Fruit fly (Drosophila melanogaster) whole organism, embryonic: ENCODE data around the gene CG31800.

Experiments
- Abd-B ChIP-seq: fragments of 200-800 bp; sonication (Bioruptor generic); optimal IDR thresholded peaks from 2 replicates; lab custom pipeline; 2018; ENCODE audit warnings: missing biosample characterization, mild to moderate bottlenecking, missing genetic modification characterization, moderate library complexity
- BEAF-32 ChIP-seq: fragments of 200-800 bp; sonication (Bioruptor generic); optimal IDR thresholded peaks from 3 replicates; lab custom pipeline; 2017; ENCODE audit warnings: missing biosample characterization, missing genetic modification characterization, mild to moderate bottlenecking, moderate library complexity, missing genetic modification reagents
- Bdp1 ChIP-seq: fragments of 200-800 bp; sonication (Bioruptor generic); optimal IDR thresholded peaks from 3 replicates; lab custom pipeline; 2016; ENCODE audit warnings: missing biosample characterization, missing genetic modification characterization
- CG10366 ChIP-seq: fragments of 200-800 bp; sonication (Bioruptor generic); IDR thresholded peaks from 2 replicates; pipeline ENCODE4 v1.3.6; 2022; ENCODE audit warnings: missing biosample characterization, missing genetic modification characterization
- CG11723 ChIP-seq: fragments of 200-800 bp; sonication (Bioruptor generic); optimal IDR thresholded peaks from 2 replicates; lab custom pipeline; 2017; ENCODE audit warnings: missing biosample characterization, mild to moderate bottlenecking, missing genetic modification characterization
- CG15073 ChIP-seq: fragments of 200-800 bp; sonication (Bioruptor generic); optimal IDR thresholded peaks from 2 replicates; lab custom pipeline; 2016; ENCODE audit warnings: missing biosample characterization, missing genetic modification characterization
- CG18476 ChIP-seq: fragments of 200-800 bp; sonication (Bioruptor generic); optimal IDR thresholded peaks from 2 replicates; lab custom pipeline; 2016; ENCODE audit warnings: missing biosample characterization, mild to moderate bottlenecking, missing genetic modification characterization
- CG2202 ChIP-seq: fragments of 200-800 bp; sonication (Bioruptor generic); optimal IDR thresholded peaks from 2 replicates; lab custom pipeline; 2018; ENCODE audit warnings: missing biosample characterization, mild to moderate bottlenecking, missing genetic modification characterization
- CG4404 ChIP-seq: fragments of 200-800 bp; sonication (Bioruptor generic); IDR thresholded peaks from 2 replicates; pipeline ENCODE4 v1.3.6; 2022; ENCODE audit warnings: missing biosample characterization, missing genetic modification characterization
- CG4617 ChIP-seq: fragments of 200-800 bp; sonication (Bioruptor generic); optimal IDR thresholded peaks from 3 replicates; lab custom pipeline; 2016; ENCODE audit warnings: missing biosample characterization, missing genetic modification characterization, borderline replicate concordance
- CG5245 ChIP-seq: fragments of 200-800 bp; sonication (Bioruptor generic); optimal IDR thresholded peaks from 3 replicates; lab custom pipeline; 2016; ENCODE audit warnings: missing biosample characterization, missing genetic modification characterization
- CG6175 ChIP-seq: fragments of 200-800 bp; sonication (Bioruptor generic); IDR thresholded peaks from 3 replicates; pipeline ENCODE4 v1.3.6; 2022; ENCODE audit warnings: missing biosample characterization, missing genetic modification characterization
- CG6254 ChIP-seq: fragments of 200-800 bp; sonication (Bioruptor generic); optimal IDR thresholded peaks from 3 replicates; lab custom pipeline; 2017; ENCODE audit warnings: mild to moderate bottlenecking, missing biosample characterization, missing genetic modification reagents, missing genetic modification characterization
- CG7372 ChIP-seq: fragments of 200-800 bp; sonication (Bioruptor generic); IDR thresholded peaks from 2 replicates; pipeline ENCODE4 v1.3.6; 2022; ENCODE audit warnings: missing biosample characterization, missing genetic modification characterization
- CG7839 ChIP-seq: fragments of 200-800 bp; sonication (Bioruptor generic); optimal IDR thresholded peaks from 3 replicates; lab custom pipeline; 2018; ENCODE audit warnings: missing biosample characterization, mild to moderate bottlenecking, missing genetic modification characterization, moderate library complexity
- CG7963 ChIP-seq: fragments of 200-800 bp; sonication (Bioruptor generic); IDR thresholded peaks from 3 replicates; pipeline ENCODE4 v1.3.6; 2022; ENCODE audit warnings: missing biosample characterization, missing genetic modification characterization; ENCODE audit not compliant: partially characterized antibody
- CG7987 ChIP-seq: fragments of 200-800 bp; sonication (Bioruptor generic); optimal IDR thresholded peaks from 2 replicates; lab custom pipeline; 2018; ENCODE audit warnings: missing biosample characterization, mild to moderate bottlenecking, missing genetic modification characterization, moderate library complexity
- D19B ChIP-seq: fragments of 200-800 bp; sonication (Bioruptor generic); optimal IDR thresholded peaks from 2 replicates; lab custom pipeline; 2017; ENCODE audit warnings: missing biosample characterization, mild to moderate bottlenecking, missing genetic modification characterization
- Drgx ChIP-seq: fragments of 200-800 bp; sonication (Bioruptor generic); IDR thresholded peaks from 2 replicates; pipeline ENCODE4 v1.3.6; 2022; ENCODE audit warnings: missing biosample characterization, missing genetic modification characterization
- Eip74EF ChIP-seq, 2 experiments: fragments of 200-800 bp in 1 of 2; fragments of >200 bp in 1 of 2; sonication (Bioruptor generic) in 1 of 2; optimal IDR thresholded peaks; 2 replicates each; lab custom pipeline; 2017 to 2019; ENCODE audit warnings: missing biosample characterization in 2 of 2, missing genetic modification characterization in 2 of 2, mild to moderate bottlenecking in 1 of 2, moderate library complexity in 1 of 2
- Elba2 ChIP-seq: fragments of 200-800 bp; sonication (Bioruptor generic); optimal IDR thresholded peaks from 3 replicates; lab custom pipeline; 2016; ENCODE audit warnings: missing biosample characterization, missing genetic modification characterization
- Fer3 ChIP-seq: fragments of 200-800 bp; sonication (Bioruptor generic); optimal IDR thresholded peaks from 2 replicates; lab custom pipeline; 2018; ENCODE audit warnings: missing biosample characterization, mild to moderate bottlenecking, missing genetic modification characterization, moderate library complexity
- HmgD ChIP-seq: fragments of 200-800 bp; sonication (Bioruptor generic); optimal IDR thresholded peaks from 3 replicates; lab custom pipeline; 2016; ENCODE audit warnings: missing biosample characterization, missing genetic modification characterization
- MESR4 ChIP-seq: fragments of 200-800 bp; sonication (Bioruptor generic); optimal IDR thresholded peaks from 2 replicates; lab custom pipeline; 2018; ENCODE audit warnings: missing biosample characterization, mild to moderate bottlenecking, missing genetic modification characterization, moderate library complexity
- NK7.1 ChIP-seq: fragments of 200-800 bp; sonication (Bioruptor generic); optimal IDR thresholded peaks from 3 replicates; lab custom pipeline; 2016; ENCODE audit warnings: missing biosample characterization, missing genetic modification characterization
- PHDP ChIP-seq: fragments of 200-800 bp; sonication (Bioruptor generic); optimal IDR thresholded peaks from 3 replicates; lab custom pipeline; 2018; ENCODE audit warnings: missing biosample characterization, mild to moderate bottlenecking, missing genetic modification characterization, moderate library complexity
- Scr ChIP-seq: fragments of 200-800 bp; sonication (Bioruptor generic); IDR thresholded peaks from 2 replicates; pipeline ENCODE4 v1.3.6; 2022; ENCODE audit warnings: missing biosample characterization, missing genetic modification characterization; ENCODE audit not compliant: partially characterized antibody
- Spps ChIP-seq: fragments of 200-800 bp; sonication (Bioruptor generic); optimal IDR thresholded peaks from 2 replicates; lab custom pipeline; 2018; ENCODE audit warnings: missing biosample characterization, mild to moderate bottlenecking, missing genetic modification characterization
- Sry-δ ChIP-seq: fragments of 200-800 bp; sonication (Bioruptor generic); optimal IDR thresholded peaks from 2 replicates; lab custom pipeline; 2016; ENCODE audit warnings: missing biosample characterization, missing genetic modification characterization
- ash1 ChIP-seq: fragments of 200-800 bp; sonication (Bioruptor generic); optimal IDR thresholded peaks from 2 replicates; lab custom pipeline; 2018; ENCODE audit warnings: missing biosample characterization, mild to moderate bottlenecking, missing genetic modification characterization
- ato ChIP-seq: fragments of 200-800 bp; sonication (Bioruptor generic); IDR thresholded peaks from 2 replicates; pipeline ENCODE4 v1.3.6; 2022; ENCODE audit warnings: missing biosample characterization, missing genetic modification characterization; ENCODE audit not compliant: partially characterized antibody
- bbx ChIP-seq: fragments of 200-800 bp; sonication (Bioruptor generic); IDR thresholded peaks from 2 replicates; pipeline ENCODE4 v1.3.6; 2022; ENCODE audit warnings: missing biosample characterization, missing genetic modification characterization; ENCODE audit not compliant: partially characterized antibody
- cg ChIP-seq: fragments of 200-800 bp; sonication (Bioruptor generic); optimal IDR thresholded peaks from 3 replicates; lab custom pipeline; 2019; ENCODE audit warnings: missing biosample characterization, mild to moderate bottlenecking, missing genetic modification characterization, moderate library complexity
- emc ChIP-seq: fragments of 200-800 bp; sonication (Bioruptor generic); optimal IDR thresholded peaks from 2 replicates; lab custom pipeline; 2016; ENCODE audit warnings: missing biosample characterization, missing genetic modification characterization
- fd96Cb ChIP-seq: fragments of 200-800 bp; sonication (Bioruptor generic); optimal IDR thresholded peaks from 2 replicates; lab custom pipeline; 2018; ENCODE audit warnings: missing biosample characterization, mild to moderate bottlenecking, missing genetic modification characterization, moderate library complexity
- fu2 ChIP-seq: fragments of 200-800 bp; sonication (Bioruptor generic); optimal IDR thresholded peaks from 2 replicates; lab custom pipeline; 2016; ENCODE audit warnings: missing biosample characterization, missing genetic modification characterization
- hb ChIP-seq: fragments of 200-800 bp; sonication (Bioruptor generic); IDR thresholded peaks from 3 replicates; pipeline ENCODE4 v1.3.6; 2022; ENCODE audit warnings: missing biosample characterization, missing genetic modification characterization; ENCODE audit not compliant: partially characterized antibody
- hbn ChIP-seq: fragments of 200-800 bp; sonication (Bioruptor generic); IDR thresholded peaks from 2 replicates; pipeline ENCODE4 v1.3.6; 2022; ENCODE audit warnings: missing biosample characterization, missing genetic modification characterization; ENCODE audit not compliant: partially characterized antibody
- inv ChIP-seq: fragments of 200-800 bp; sonication (Bioruptor generic); IDR thresholded peaks from 2 replicates; pipeline ENCODE4 v1.3.6; 2022; ENCODE audit warnings: missing biosample characterization, missing genetic modification characterization; ENCODE audit not compliant: partially characterized antibody
- lbe ChIP-seq: fragments of 200-800 bp; sonication (Bioruptor generic); optimal IDR thresholded peaks from 2 replicates; lab custom pipeline; 2016; ENCODE audit warnings: missing biosample characterization, mild to moderate bottlenecking, missing genetic modification characterization
- oc ChIP-seq: fragments of 200-800 bp; sonication (Bioruptor generic); optimal IDR thresholded peaks from 2 replicates; lab custom pipeline; 2018; ENCODE audit warnings: missing biosample characterization, mild to moderate bottlenecking, missing genetic modification characterization, moderate library complexity
- peb ChIP-seq: fragments of 200-800 bp; sonication (Bioruptor generic); IDR thresholded peaks from 2 replicates; pipeline ENCODE4 v1.3.6; 2022; ENCODE audit warnings: missing biosample characterization, missing genetic modification characterization
- pum ChIP-seq: fragments of 200-800 bp; sonication (Bioruptor generic); optimal IDR thresholded peaks from 2 replicates; lab custom pipeline; 2016; ENCODE audit warnings: missing biosample characterization, missing genetic modification characterization
- pzg ChIP-seq: fragments of 200-800 bp; sonication (Bioruptor generic); optimal IDR thresholded peaks from 3 replicates; lab custom pipeline; 2018; ENCODE audit warnings: missing biosample characterization, mild to moderate bottlenecking, missing genetic modification characterization, moderate library complexity
- sna ChIP-seq: fragments of 200-800 bp; sonication (Bioruptor generic); IDR thresholded peaks from 2 replicates; pipeline ENCODE4 v1.3.6; 2022; ENCODE audit warnings: missing biosample characterization, missing genetic modification characterization; ENCODE audit not compliant: partially characterized antibody
- tll ChIP-seq, 2 experiments: fragments of 200-800 bp in 1 of 2; fragments of >200 bp in 1 of 2; sonication (Bioruptor generic) in 1 of 2; optimal IDR thresholded peaks; 2 replicates each; lab custom pipeline; 2017 to 2019; ENCODE audit warnings: missing biosample characterization in 2 of 2, missing genetic modification characterization in 2 of 2, mild to moderate bottlenecking in 1 of 2, moderate library complexity in 1 of 2
- z ChIP-seq: fragments of 200-800 bp; sonication (Bioruptor generic); IDR thresholded peaks from 3 replicates; pipeline ENCODE4 v1.3.6; 2022; ENCODE audit warnings: missing biosample characterization, missing genetic modification characterization
- zen ChIP-seq: fragments of 200-800 bp; sonication (Bioruptor generic); optimal IDR thresholded peaks from 3 replicates; lab custom pipeline; 2018; ENCODE audit warnings: missing biosample characterization, mild to moderate bottlenecking, missing genetic modification characterization, moderate library complexity

Gene CG31800

dm6 chr2L:19051534-19052100 lies 17.2 kb upstream of the CG31800 start, which contains the start of gene Rpn3 (continued):
- TF ChIP-seq hbn (GFP tag; lab: Robert Waterston, UW), result peak; percentile 64
- TF ChIP-seq CG4404 (GFP tag; lab: Robert Waterston, UW), result peak; percentile 60
- TF ChIP-seq Eip74EF (GFP tag; optimal IDR thresholded peaks at IDR 0.05; lab: Kevin White, UChicago), result peak in 1 of 2 experiments; percentile 70
- TF ChIP-seq CG5245 (GFP tag; lab: Kevin White, UChicago), result peak; percentile 62
- TF ChIP-seq pum (GFP tag; lab: Kevin White, UChicago), result peak; percentile 69
- peak; percentile 15 for TF ChIP-seq CG7987 (GFP tag; lab: Kevin White, UChicago)
- peak; percentile 80 for TF ChIP-seq fu2 (GFP tag; lab: Kevin White, UChicago)
- TF ChIP-seq Drgx (GFP tag; lab: Robert Waterston, UW), result peak; percentile 73
- TF ChIP-seq peb (GFP tag; lab: Robert Waterston, UW), result peak; percentile 79
- TF ChIP-seq Elba2 (GFP tag; lab: Kevin White, UChicago), result no peak
- TF ChIP-seq fd96Cb (tag; lab: Kevin White, UChicago), result peak; percentile 79
- TF ChIP-seq CG7839, result peak; percentile 82
- peak; percentile 69 for TF ChIP-seq CG4617
- peak; percentile 54; the same call in 1 of the 2 replicates for TF ChIP-seq bbx (GFP tag; lab: Robert Waterston, UW)
- peak; percentile 65 for TF ChIP-seq MESR4 (GFP tag; lab: Kevin White, UChicago)
- peak; percentile 79 for TF ChIP-seq Fer3 (tag; lab: Kevin White, UChicago)
- TF ChIP-seq zen (tag; lab: Kevin White, UChicago), result peak; percentile 84
- TF ChIP-seq cg (GFP tag; lab: Kevin White, UChicago), result no peak
- TF ChIP-seq inv (GFP tag; lab: Robert Waterston, UW), result peak; percentile 49
- peak; percentile 68; the same call in 2 of the 3 replicates for TF ChIP-seq hb (GFP tag; lab: Robert Waterston, UW)
- TF ChIP-seq sna, result peak; percentile 68; the same call in 1 of the 2 replicates
- no peak for TF ChIP-seq ash1 (GFP tag; lab: Kevin White, UChicago)
- peak; percentile 75 for TF ChIP-seq CG18476 (GFP tag; lab: Kevin White, UChicago)
- TF ChIP-seq lbe (GFP tag; lab: Kevin White, UChicago), result peak; percentile 86
- TF ChIP-seq Bdp1, result peak; percentile 67
- TF ChIP-seq BEAF-32 (GFP tag; lab: Kevin White, UChicago), result peak; percentile 70
- peak; percentile 46 for TF ChIP-seq CG15073
- TF ChIP-seq oc (tag; lab: Kevin White, UChicago), result peak; percentile 58
- TF ChIP-seq ato, result peak; percentile 67
- peak; percentile 75 for TF ChIP-seq Spps (tag; lab: Kevin White, UChicago)
- peak; percentile 75 for TF ChIP-seq Scr (GFP tag; lab: Robert Waterston, UW)
- TF ChIP-seq CG6254 (GFP tag; lab: Kevin White, UChicago), result no peak
- peak; percentile 53; the same call in 1 of the 2 replicates for TF ChIP-seq CG7372 (GFP tag; lab: Robert Waterston, UW)
- no peak for TF ChIP-seq emc
- peak; percentile 77 for TF ChIP-seq Abd-B
- TF ChIP-seq z (GFP tag; lab: Robert Waterston, UW), result no peak
- TF ChIP-seq Sry-δ (GFP tag; lab: Kevin White, UChicago), result peak; percentile 65
- TF ChIP-seq pzg (GFP tag; lab: Kevin White, UChicago), result peak; percentile 53
- TF ChIP-seq CG7963 (GFP tag; lab: Robert Waterston, UW), result no peak
- peak; percentile 56; the same call in 1 of the 3 replicates for TF ChIP-seq CG6175 (GFP tag; lab: Robert Waterston, UW)
- peak; percentile 48 for TF ChIP-seq CG11723
- no peak for TF ChIP-seq tll (GFP tag; optimal IDR thresholded peaks at IDR 0.05; lab: Kevin White, UChicago)
- peak; percentile 62 for TF ChIP-seq CG2202
- peak; percentile 84 for TF ChIP-seq CG10366 (GFP tag; lab: Robert Waterston, UW)
- no peak for TF ChIP-seq D19B (GFP tag; lab: Kevin White, UChicago)
- peak; percentile 67 for TF ChIP-seq HmgD
- TF ChIP-seq PHDP, result peak; percentile 83
- TF ChIP-seq NK7.1 (GFP tag; lab: Kevin White, UChicago), result peak; percentile 63
